Fruit fly (Drosophila melanogaster): ENCODE data around the gene CG6834.

CG6834 gene

DNA sequence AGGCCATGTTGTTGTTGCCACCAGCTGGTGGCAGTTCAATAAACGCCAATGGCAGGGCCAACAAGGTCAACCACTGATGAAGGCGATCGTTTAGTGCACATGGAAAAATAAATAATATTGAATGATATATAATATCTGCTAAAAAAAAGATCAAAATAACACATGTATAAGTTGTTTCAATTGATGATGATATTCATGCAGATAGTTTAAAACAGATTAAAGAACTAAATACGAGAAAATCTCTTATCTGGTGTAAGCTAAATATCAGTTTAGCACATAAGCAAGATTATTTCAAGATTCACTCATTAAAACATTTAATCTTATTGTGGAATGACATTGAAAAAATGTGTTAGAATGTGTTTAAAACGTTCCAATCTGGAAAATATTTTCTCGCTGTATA, 24.5 kb downstream of the CG6834 start (continued):
- TF ChIP-seq Trl (optimal IDR thresholded peaks at IDR 0.05) (no peak), Trl (GFP tag; optimal IDR thresholded peaks at IDR 0.05) (no peak), org-1 (GFP tag; optimal IDR thresholded peaks at IDR 0.05) (peak; percentile 25), nerfin-2 (GFP tag; IDR thresholded peaks at IDR 0.05; ENCODE audit: partially characterized antibody) (no peak), CG7786 (GFP tag; optimal IDR thresholded peaks at IDR 0.05) (no peak), Max (GFP tag; optimal IDR thresholded peaks at IDR 0.05) (no peak), Hand (GFP tag; optimal IDR thresholded peaks at IDR 0.05) (no peak), Usf (GFP tag; optimal IDR thresholded peaks at IDR 0.05) (no peak), tx (GFP tag; optimal IDR thresholded peaks at IDR 0.05) (no peak), pho (GFP tag; optimal IDR thresholded peaks at IDR 0.05) (no peak), CG3281 (GFP tag; optimal IDR thresholded peaks at IDR 0.05) (no peak), Ets65A (GFP tag) (no peak), sob (GFP tag; IDR thresholded peaks at IDR 0.05) (no peak), nmo (GFP tag; optimal IDR thresholded peaks at IDR 0.05) (peak; percentile 63), Dref (GFP tag; IDR thresholded peaks at IDR 0.05) (no peak), CG9609 (GFP tag; optimal IDR thresholded peaks at IDR 0.05) (no peak), row (GFP tag; IDR thresholded peaks at IDR 0.05) (peak; percentile 61), B-H2 (GFP tag; optimal IDR thresholded peaks at IDR 0.05) (no peak), CG8388 (GFP tag; optimal IDR thresholded peaks at IDR 0.05) (peak; percentile 34), C15 (GFP tag; IDR thresholded peaks at IDR 0.05) (no peak), her (GFP tag; optimal IDR thresholded peaks at IDR 0.05) (no peak), Oli (tag; optimal IDR thresholded peaks at IDR 0.05) (peak; percentile 70), CG10267 (tag; optimal IDR thresholded peaks at IDR 0.05) (peak; percentile 34), dpn (GFP tag; optimal IDR thresholded peaks at IDR 0.05) (no peak), CG1603 (tag; optimal IDR thresholded peaks at IDR 0.05) (peak; percentile 12), Myb (GFP tag; optimal IDR thresholded peaks at IDR 0.05) (no peak), CG31365 (tag; optimal IDR thresholded peaks at IDR 0.05) (no peak), CG7372 (GFP tag; IDR thresholded peaks at IDR 0.05) (no peak), CG34422 (GFP tag; IDR thresholded peaks at IDR 0.05) (0 out of 3 replicates have a peak, but pooled peaks have one; percentile 34), otp (GFP tag; IDR thresholded peaks at IDR 0.05) (no peak), dimm (GFP tag; IDR thresholded peaks at IDR 0.05) (no peak), CG11504 (tag; optimal IDR thresholded peaks at IDR 0.05) (peak; percentile 77), tio (GFP tag; optimal IDR thresholded peaks at IDR 0.05) (no peak), Six4 (GFP tag; optimal IDR thresholded peaks at IDR 0.05) (no peak), E2f1 (GFP tag; IDR thresholded peaks at IDR 0.05) (no peak), nau (GFP tag; optimal IDR thresholded peaks at IDR 0.05) (no peak), H2.0 (GFP tag; IDR thresholded peaks at IDR 0.05) (no peak), Optix (GFP tag; IDR thresholded peaks at IDR 0.05) (no peak), CG18764 (GFP tag; optimal IDR thresholded peaks at IDR 0.05) (no peak), sug (tag; optimal IDR thresholded peaks at IDR 0.05) (peak; percentile 8), HLHmδ (GFP tag; optimal IDR thresholded peaks at IDR 0.05) (no peak), GATAe (GFP tag; conservative IDR thresholded peaks at IDR 0.05) (no peak), Chrac-16 (GFP tag; optimal IDR thresholded peaks at IDR 0.05) (no peak), Camta (GFP tag; optimal IDR thresholded peaks at IDR 0.05) (no peak), Hmr (GFP tag; optimal IDR thresholded peaks at IDR 0.05) (peak; percentile 36), Dip3 (GFP tag; optimal IDR thresholded peaks at IDR 0.05) (no peak), CG6272 (GFP tag; IDR thresholded peaks at IDR 0.05) (no peak), Hsf (GFP tag; optimal IDR thresholded peaks at IDR 0.05) (peak; percentile 20), CG10274 (GFP tag; optimal IDR thresholded peaks at IDR 0.05) (no peak), dysf (GFP tag; IDR thresholded peaks at IDR 0.05) (peak; percentile 38; the same call in 1 of the 3 replicates), CG6791 (GFP tag; IDR thresholded peaks at IDR 0.05; ENCODE audit: partially characterized antibody) (no peak), CG10462 (GFP tag; optimal IDR thresholded peaks at IDR 0.05) (no peak), CG32772 (GFP tag; IDR thresholded peaks at IDR 0.05) (no peak)
